Fruit fly (Drosophila melanogaster): ENCODE data around the gene CG11248.

The CG11248 gene

dm6 chr3L:21635208-21635607, 44.6 kb upstream of the CG11248 start, which contains the start of gene ORMDL (continued):
- TF ChIP-seq CG31224 (GFP tag; IDR thresholded peaks at IDR 0.05) (no peak), pum (GFP tag; optimal IDR thresholded peaks at IDR 0.05) (no peak), Opbp (GFP tag; IDR thresholded peaks at IDR 0.05; ENCODE audit: partially characterized antibody) (peak; percentile 15; the same call in 1 of the 3 replicates), CG34376 (GFP tag; optimal IDR thresholded peaks at IDR 0.05) (no peak), mirr (GFP tag; optimal IDR thresholded peaks at IDR 0.05) (no peak), btn (GFP tag; optimal IDR thresholded peaks at IDR 0.05) (no peak), sens-2 (GFP tag; IDR thresholded peaks at IDR 0.05) (no peak), CG5953 (GFP tag; IDR thresholded peaks at IDR 0.05) (0 out of 2 replicates have a peak, but pooled peaks have one; percentile 5), odd (GFP tag; optimal IDR thresholded peaks at IDR 0.05) (no peak), CG10959 (GFP tag; IDR thresholded peaks at IDR 0.05) (no peak), CG4360 (GFP tag; IDR thresholded peaks at IDR 0.05) (no peak), pzg (GFP tag; optimal IDR thresholded peaks at IDR 0.05) (peak; percentile 28), chif (GFP tag; optimal IDR thresholded peaks at IDR 0.05) (no peak), zf30C (GFP tag; optimal IDR thresholded peaks at IDR 0.05) (no peak), CG2678 (tag; optimal IDR thresholded peaks at IDR 0.05) (no peak), CG17186 (GFP tag; optimal IDR thresholded peaks at IDR 0.05) (no peak), lab (GFP tag; optimal IDR thresholded peaks at IDR 0.05) (no peak), Med (GFP tag) (no peak), ci (GFP tag; IDR thresholded peaks at IDR 0.05) (0 out of 3 replicates have a peak, but pooled peaks have one; percentile 18), CG34422 (GFP tag; IDR thresholded peaks at IDR 0.05) (peak; percentile 45; the same call in 1 of the 3 replicates), Hsf (GFP tag; optimal IDR thresholded peaks at IDR 0.05) (no peak), CG8765 (GFP tag; IDR thresholded peaks at IDR 0.05) (no peak), fd102C (GFP tag; optimal IDR thresholded peaks at IDR 0.05) (no peak), hbn (GFP tag; IDR thresholded peaks at IDR 0.05; ENCODE audit: partially characterized antibody) (no peak), MBD-R2 (GFP tag; IDR thresholded peaks at IDR 0.05) (peak; percentile 78), Taf1 (GFP tag; IDR thresholded peaks at IDR 0.05) (no peak), CG8924 (tag; optimal IDR thresholded peaks at IDR 0.05) (no peak), CG30020 (tag; optimal IDR thresholded peaks at IDR 0.05) (no peak), phol (tag; optimal IDR thresholded peaks at IDR 0.05) (peak; percentile 18), org-1 (GFP tag; optimal IDR thresholded peaks at IDR 0.05) (no peak), CG12071 (GFP tag; optimal IDR thresholded peaks at IDR 0.05) (no peak), BEAF-32 (GFP tag; optimal IDR thresholded peaks at IDR 0.05) (peak; percentile 38), pb (GFP tag; optimal IDR thresholded peaks at IDR 0.05) (no peak), Doc2 (GFP tag; IDR thresholded peaks at IDR 0.05) (no peak), row (GFP tag; IDR thresholded peaks at IDR 0.05) (peak; percentile 37; the same call in 1 of the 3 replicates), CG5180 (GFP tag; optimal IDR thresholded peaks at IDR 0.05) (no peak), dati (GFP tag; IDR thresholded peaks at IDR 0.05) (no peak), schlank (tag; optimal IDR thresholded peaks at IDR 0.05) (no peak), CG4854 (GFP tag; optimal IDR thresholded peaks at IDR 0.05) (no peak), CG12155 (GFP tag; optimal IDR thresholded peaks at IDR 0.05) (no peak), scrt (GFP tag; optimal IDR thresholded peaks at IDR 0.05) (no peak), ro (GFP tag; IDR thresholded peaks at IDR 0.05) (no peak), az2 (GFP tag; optimal IDR thresholded peaks at IDR 0.05) (no peak), Mrtf (GFP tag; IDR thresholded peaks at IDR 0.05) (no peak), CG15601 (tag; optimal IDR thresholded peaks at IDR 0.05) (no peak), grn (GFP tag; optimal IDR thresholded peaks at IDR 0.05) (no peak), Usf (GFP tag; optimal IDR thresholded peaks at IDR 0.05) (no peak), CG14965 (GFP tag; optimal IDR thresholded peaks at IDR 0.05; ENCODE audit: borderline replicate concordance) (no peak), CG18262 (tag; optimal IDR thresholded peaks at IDR 0.05) (no peak), nom (GFP tag; optimal IDR thresholded peaks at IDR 0.05) (no peak), CG2199 (GFP tag; IDR thresholded peaks at IDR 0.05) (0 out of 3 replicates have a peak, but pooled peaks have one; percentile 24)
